Worm (Caenorhabditis elegans): ENCODE results near the gene sdz-37.

DNA sequence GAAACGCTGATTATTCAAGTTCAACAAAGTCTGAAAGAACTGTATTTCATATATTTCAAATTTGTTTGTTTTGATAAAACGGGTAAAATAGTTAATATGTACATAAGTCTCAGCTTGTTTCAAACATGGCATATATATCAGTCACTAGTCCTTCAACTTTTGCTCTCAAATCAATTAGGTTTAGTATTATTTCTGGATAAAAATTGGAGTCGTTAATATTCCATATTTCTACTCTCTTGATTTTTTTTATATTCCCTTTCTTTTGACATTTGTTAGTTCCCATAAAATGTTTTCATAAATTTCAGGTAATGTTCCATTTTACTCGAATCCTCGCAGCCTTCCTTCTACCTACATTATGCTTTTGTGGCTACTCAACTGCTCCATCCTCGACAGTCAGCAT lies 28.8 kb upstream of the sdz-37 start, which contains the start of gene cut-4:
- TF ChIP-seq him-1 (tag; optimal IDR thresholded peaks at IDR 0.05) (no peak), dao-5 (tag; optimal IDR thresholded peaks at IDR 0.05) (no peak)
